Fruit fly (Drosophila melanogaster) whole organism, pupa: ENCODE data around the gene CG14286.

ENCODE experiments used
- CG10348 ChIP-seq: fragments of 200-800 bp; sonication (Bioruptor generic); IDR thresholded peaks from 2 replicates; pipeline ENCODE4 v1.3.6; 2022; ENCODE audit warnings: missing biosample characterization, missing genetic modification characterization
- CG15710 ChIP-seq: fragments of 200-800 bp; sonication (Bioruptor generic); optimal IDR thresholded peaks from 2 replicates; lab custom pipeline; 2018; ENCODE audit warnings: missing biosample characterization, mild to moderate bottlenecking, missing genetic modification characterization, moderate library complexity
- CG8301 ChIP-seq: fragments of 200-800 bp; sonication (Bioruptor generic); optimal IDR thresholded peaks from 2 replicates; lab custom pipeline; 2018; ENCODE audit warnings: missing biosample characterization, mild to moderate bottlenecking, missing genetic modification characterization
- CG9948 ChIP-seq: fragments of 200-800 bp; sonication (Bioruptor generic); optimal IDR thresholded peaks from 2 replicates; lab custom pipeline; 2018; ENCODE audit warnings: missing biosample characterization, mild to moderate bottlenecking, missing genetic modification characterization, moderate library complexity
- EcR ChIP-seq: fragments of 200-800 bp; sonication (Bioruptor generic); optimal IDR thresholded peaks from 3 replicates; lab custom pipeline; 2019; ENCODE audit warnings: missing biosample characterization, missing genetic modification characterization, mild to moderate bottlenecking, moderate library complexity, missing genetic modification reagents
- fd96Ca ChIP-seq: fragments of 200-800 bp; sonication (Bioruptor generic); IDR thresholded peaks from 3 replicates; pipeline ENCODE4 v1.3.6; 2022; ENCODE audit warnings: missing biosample characterization, missing genetic modification characterization
- gl ChIP-seq: fragments of 200-800 bp; sonication (Bioruptor generic); optimal IDR thresholded peaks from 2 replicates; lab custom pipeline; 2018; ENCODE audit warnings: missing biosample characterization, mild to moderate bottlenecking, missing genetic modification characterization
- rn ChIP-seq: fragments of 200-800 bp; sonication (Bioruptor generic); IDR thresholded peaks from 2 replicates; pipeline ENCODE4 v1.3.6; 2022; ENCODE audit warnings: missing biosample characterization, missing genetic modification characterization

DNA sequence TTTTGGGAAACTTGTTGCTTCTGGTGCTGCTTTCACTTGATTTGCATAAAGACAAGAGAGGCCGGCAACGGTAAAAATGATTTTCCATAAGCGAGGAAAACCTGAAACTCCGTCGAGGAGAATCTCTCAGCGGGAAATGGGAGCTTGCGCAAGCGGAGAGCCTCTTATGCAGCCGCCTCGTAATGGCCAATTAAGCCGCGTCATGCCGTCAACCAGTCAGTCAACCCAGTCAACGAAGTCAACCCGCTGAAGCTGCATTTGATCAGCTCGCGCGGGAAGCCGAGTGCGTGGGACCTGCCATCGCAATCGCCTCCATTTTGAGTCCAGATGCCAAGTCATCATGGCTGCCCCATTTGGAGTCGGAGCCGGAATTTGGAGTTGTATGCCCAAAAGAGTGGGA is 30.7 kb upstream of the CG14286 start:
- TF ChIP-seq CG10348 (no peak), EcR (GFP tag; lab: Kevin White, UChicago) (no peak), fd96Ca (GFP tag; lab: Robert Waterston, UW) (no peak), gl (tag; lab: Kevin White, UChicago) (no peak), CG15710 (tag; lab: Kevin White, UChicago) (no peak), CG9948 (tag; lab: Kevin White, UChicago) (no peak), CG8301 (no peak), rn (GFP tag; lab: Robert Waterston, UW) (no peak)
